Worm (Caenorhabditis elegans) whole organism, L2 larva: ENCODE measurements around the gene M03C11.6.

Source experiments
- C34F6.9 ChIP-seq: fragments of 150-350 bp; optimal IDR thresholded peaks from 2 replicates; lab custom pipeline; 2014; ENCODE audit warnings: missing biosample characterization, missing genetic modification characterization
- F13H6.1 ChIP-seq: sonication (generic microtip); optimal IDR thresholded peaks from 2 replicates; lab custom pipeline; 2016; ENCODE audit warnings: missing genetic modification characterization, missing compliant biosample characterization
- ZK546.5 ChIP-seq: sonication (generic microtip); optimal IDR thresholded peaks from 2 replicates; lab custom pipeline; 2017; ENCODE audit warnings: missing biosample characterization, missing genetic modification characterization
- crh-2 ChIP-seq: sonication (generic microtip); optimal IDR thresholded peaks from 2 replicates; lab custom pipeline; 2017; ENCODE audit warnings: missing biosample characterization, missing genetic modification characterization
- dmd-4 ChIP-seq: sonication (generic microtip); optimal IDR thresholded peaks from 2 replicates; lab custom pipeline; 2017; ENCODE audit warnings: missing biosample characterization, missing genetic modification characterization
- elt-3 ChIP-seq: sonication (generic microtip); optimal IDR thresholded peaks from 2 replicates; lab custom pipeline; 2017; ENCODE audit warnings: missing biosample characterization, missing genetic modification characterization
- fos-1 ChIP-seq: fragments of 150-350 bp; optimal IDR thresholded peaks from 2 replicates; lab custom pipeline; 2014; ENCODE audit warnings: missing biosample characterization, missing genetic modification characterization
- gmeb-1 ChIP-seq: fragments of 150-350 bp; optimal IDR thresholded peaks from 2 replicates; lab custom pipeline; 2014; ENCODE audit warnings: missing biosample characterization, missing genetic modification characterization
- lin-11 ChIP-seq: fragments of 150-350 bp; sonication (generic microtip); optimal IDR thresholded peaks from 2 replicates; lab custom pipeline; 2014; ENCODE audit warnings: missing biosample characterization, missing genetic modification characterization, inconsistent platforms, mixed read lengths
- lin-13 ChIP-seq: fragments of 150-350 bp; optimal IDR thresholded peaks from 2 replicates; lab custom pipeline; 2014; ENCODE audit warnings: missing biosample characterization, missing genetic modification reagents, missing genetic modification characterization
- lin-39 ChIP-seq: fragments of 150-350 bp; optimal IDR thresholded peaks from 2 replicates; lab custom pipeline; 2014; ENCODE audit warnings: missing biosample characterization, missing genetic modification reagents, missing genetic modification characterization
- mab-5 ChIP-seq: fragments of 150-350 bp; optimal IDR thresholded peaks from 2 replicates; lab custom pipeline; 2014; ENCODE audit warnings: missing biosample characterization, missing genetic modification characterization
- mbf-1 ChIP-seq: sonication (generic microtip); optimal IDR thresholded peaks from 2 replicates; lab custom pipeline; 2017; ENCODE audit warnings: missing biosample characterization, missing genetic modification characterization
- nhr-10 ChIP-seq: sonication (generic microtip); optimal IDR thresholded peaks from 2 replicates; lab custom pipeline; 2017; ENCODE audit warnings: missing biosample characterization, missing genetic modification characterization
- nhr-11 ChIP-seq: fragments of 150-350 bp; optimal IDR thresholded peaks from 2 replicates; lab custom pipeline; 2014; ENCODE audit warnings: missing biosample characterization, missing genetic modification characterization
- nhr-12 ChIP-seq: fragments of 150-350 bp; optimal IDR thresholded peaks from 2 replicates; lab custom pipeline; 2014; ENCODE audit warnings: missing biosample characterization, missing genetic modification characterization
- nhr-21 ChIP-seq: fragments of 150-350 bp; optimal IDR thresholded peaks from 2 replicates; lab custom pipeline; 2014; ENCODE audit warnings: missing biosample characterization, missing genetic modification characterization
- nhr-23 ChIP-seq: fragments of 150-350 bp; optimal IDR thresholded peaks from 2 replicates; lab custom pipeline; 2014; ENCODE audit warnings: missing biosample characterization, missing genetic modification reagents, missing genetic modification characterization
- nhr-237 ChIP-seq: fragments of 150-350 bp; optimal IDR thresholded peaks from 2 replicates; lab custom pipeline; 2014; ENCODE audit warnings: missing biosample characterization, missing genetic modification characterization
- nhr-25 ChIP-seq: fragments of 150-350 bp; sonication (generic microtip); optimal IDR thresholded peaks from 3 replicates; lab custom pipeline; 2014; ENCODE audit warnings: missing biosample characterization, missing genetic modification characterization
- nhr-6 ChIP-seq: fragments of 150-350 bp; optimal IDR thresholded peaks from 2 replicates; lab custom pipeline; 2014; ENCODE audit warnings: missing biosample characterization, missing genetic modification characterization
- peb-1 ChIP-seq: fragments of 150-350 bp; optimal IDR thresholded peaks from 2 replicates; lab custom pipeline; 2014; ENCODE audit warnings: missing biosample characterization, missing genetic modification characterization
- sma-3 ChIP-seq: sonication (generic microtip); optimal IDR thresholded peaks from 2 replicates; lab custom pipeline; 2016; ENCODE audit warnings: missing genetic modification reagents, missing genetic modification characterization, missing compliant biosample characterization
- sma-9 ChIP-seq, 2 experiments: fragments of 150-350 bp in 1 of 2; sonication (generic microtip) in 1 of 2; optimal IDR thresholded peaks; 2 replicates each; lab custom pipeline; 2014 to 2016; ENCODE audit warnings: missing genetic modification characterization in 2 of 2, mild to moderate bottlenecking in 1 of 2, missing biosample characterization in 1 of 2, missing compliant biosample characterization in 1 of 2, missing genetic modification reagents in 1 of 2, moderate library complexity in 1 of 2
- unc-39 ChIP-seq: fragments of 150-350 bp; optimal IDR thresholded peaks from 2 replicates; lab custom pipeline; 2014; ENCODE audit warnings: missing biosample characterization, missing genetic modification characterization
- unc-55 ChIP-seq: fragments of 150-350 bp; sonication (generic microtip); optimal IDR thresholded peaks from 3 replicates; lab custom pipeline; 2014; ENCODE audit warnings: missing biosample characterization, missing genetic modification reagents, missing genetic modification characterization
- unc-62 ChIP-seq: fragments of 150-350 bp; optimal IDR thresholded peaks from 2 replicates; lab custom pipeline; 2014; ENCODE audit warnings: missing biosample characterization, missing genetic modification reagents, missing genetic modification characterization
- ztf-1 ChIP-seq: fragments of 200-800 bp; sonication (Bioruptor generic); conservative IDR thresholded peaks from 2 replicates; pipeline ENCODE4 v1.3.6; 2022; ENCODE audit warnings: missing genetic modification characterization, missing compliant biosample characterization
- ztf-11 ChIP-seq: sonication (generic microtip); optimal IDR thresholded peaks from 2 replicates; lab custom pipeline; 2017; ENCODE audit warnings: missing biosample characterization, missing genetic modification characterization

M03C11.6 gene

DNA sequence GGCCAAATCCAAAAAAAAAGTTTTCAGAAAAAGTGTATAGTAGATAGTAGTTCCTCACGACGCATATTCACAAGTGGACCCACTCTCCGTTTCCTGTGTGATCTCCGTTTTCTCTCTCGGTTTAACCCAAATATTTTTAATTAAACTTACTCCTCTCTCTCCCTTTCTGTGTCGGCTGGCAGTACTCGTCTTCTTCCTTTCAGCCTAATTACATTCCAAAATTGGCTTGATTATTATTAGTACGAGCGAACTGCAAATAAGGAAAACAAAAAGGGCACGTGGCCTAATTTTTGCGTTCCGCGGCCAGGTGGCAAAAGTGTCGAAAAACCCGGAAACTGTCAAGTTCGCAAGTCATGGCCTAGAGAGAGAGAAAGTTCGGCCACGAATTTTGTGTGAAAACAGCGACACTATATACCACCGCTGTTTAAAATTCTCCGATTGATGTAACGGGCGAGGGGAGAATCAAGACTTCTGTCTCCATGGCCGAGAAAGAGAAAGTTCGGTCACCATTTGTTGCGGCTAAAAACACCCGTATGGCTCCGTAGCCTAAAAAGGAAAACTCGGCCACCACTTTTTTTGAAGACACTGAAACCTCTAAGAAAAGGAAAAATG, 26.8 kb downstream of the M03C11.6 start:
- no peak for TF ChIP-seq nhr-21 (tag; lab: Kevin White, UChicago)
- TF ChIP-seq crh-2 (tag; lab: Kevin White, UChicago) = no peak
- no peak for TF ChIP-seq F13H6.1 (tag; lab: Kevin White, UChicago)
- TF ChIP-seq nhr-25 (tag; lab: Kevin White, UChicago) = no peak
- no peak for TF ChIP-seq ztf-1
- no peak for TF ChIP-seq sma-9 (GFP tag; optimal IDR thresholded peaks at IDR 0.05; lab: Kevin White, UChicago)
- no peak for TF ChIP-seq sma-9 (tag; optimal IDR thresholded peaks at IDR 0.05; lab: Kevin White, UChicago)
- no peak for TF ChIP-seq lin-11 (tag; lab: Kevin White, UChicago)

DNA sequence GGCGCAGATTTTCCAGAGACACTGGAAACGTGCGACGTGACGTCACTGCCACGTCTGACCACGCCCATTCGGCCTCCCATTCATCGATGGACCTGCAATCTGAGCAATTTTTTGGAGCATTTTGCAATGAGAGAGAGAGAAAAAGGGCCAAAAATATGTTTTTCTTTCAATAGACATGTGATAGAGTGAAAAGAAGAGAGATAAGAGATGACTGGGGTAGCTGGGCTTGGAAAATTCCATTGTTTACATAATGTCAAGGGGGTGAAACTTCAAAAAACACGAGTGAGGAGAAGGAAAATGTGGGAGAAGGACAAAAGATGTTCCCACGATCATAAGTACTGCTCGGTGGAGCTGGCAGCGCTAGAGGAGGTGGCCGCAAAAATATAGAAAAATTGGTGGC, 27.8 kb downstream of the M03C11.6 start, which contains the start of gene M03C11.1:
Gene M03C11.1, minus strand, starts transcription at position 101 of the 400 bp plus-strand sequence.
- no peak for TF ChIP-seq unc-62 (GFP tag; lab: Kevin White, UChicago)
- no peak for TF ChIP-seq ZK546.5 (tag; lab: Kevin White, UChicago)
- no peak for TF ChIP-seq nhr-23
- no peak for TF ChIP-seq nhr-21 (tag; lab: Kevin White, UChicago)
- no peak for TF ChIP-seq peb-1 (tag; lab: Kevin White, UChicago)
- TF ChIP-seq gmeb-1 (tag; lab: Kevin White, UChicago) = no peak
- TF ChIP-seq unc-39 (tag; lab: Kevin White, UChicago) = no peak

DNA sequence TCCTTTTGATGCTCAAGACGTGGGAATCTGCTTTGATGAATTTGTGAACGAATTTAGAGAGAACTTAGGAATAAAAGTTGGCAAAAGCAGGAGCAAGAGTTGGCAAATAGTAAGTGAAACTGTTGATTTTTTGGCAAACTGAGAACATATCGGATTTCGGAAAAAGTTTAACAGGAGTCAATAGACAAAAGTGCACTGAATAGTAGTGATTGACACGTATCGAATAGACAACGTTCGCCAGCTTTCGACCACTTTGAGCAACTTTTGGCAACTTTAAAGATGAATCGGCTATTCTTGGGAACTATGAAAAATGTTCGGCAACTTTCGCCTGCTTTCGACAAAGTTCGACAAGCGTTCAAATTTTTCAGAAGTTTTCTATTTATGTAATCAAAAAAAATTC, 32.2 kb downstream of the M03C11.6 start, which contains the start of gene M03C11.9:
Gene M03C11.9, minus strand, starts transcription at position 101 of the 400 bp plus-strand sequence.
- TF ChIP-seq C34F6.9 (tag; lab: Kevin White, UChicago) = no peak

DNA sequence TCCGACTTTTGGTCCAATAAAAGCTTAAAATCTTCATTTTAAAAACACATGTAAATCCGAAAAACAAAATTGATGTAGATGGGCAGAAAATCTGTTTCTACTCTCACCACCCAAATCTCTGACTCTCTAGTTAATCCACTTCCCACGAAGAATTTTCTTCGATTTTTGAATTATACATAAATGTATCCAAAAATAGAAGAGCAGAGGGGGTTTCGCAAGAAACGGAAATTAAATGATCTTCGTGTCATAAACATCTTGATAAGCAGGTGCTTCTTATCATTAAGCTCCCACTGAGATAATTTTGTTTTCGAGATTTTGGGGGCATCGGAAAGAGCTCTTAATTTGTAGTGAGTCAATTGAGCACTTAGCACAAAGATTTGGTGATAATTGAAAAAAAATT, 34.2 kb downstream of the M03C11.6 start:
- no peak for TF ChIP-seq lin-13 (GFP tag; lab: Kevin White, UChicago)

DNA sequence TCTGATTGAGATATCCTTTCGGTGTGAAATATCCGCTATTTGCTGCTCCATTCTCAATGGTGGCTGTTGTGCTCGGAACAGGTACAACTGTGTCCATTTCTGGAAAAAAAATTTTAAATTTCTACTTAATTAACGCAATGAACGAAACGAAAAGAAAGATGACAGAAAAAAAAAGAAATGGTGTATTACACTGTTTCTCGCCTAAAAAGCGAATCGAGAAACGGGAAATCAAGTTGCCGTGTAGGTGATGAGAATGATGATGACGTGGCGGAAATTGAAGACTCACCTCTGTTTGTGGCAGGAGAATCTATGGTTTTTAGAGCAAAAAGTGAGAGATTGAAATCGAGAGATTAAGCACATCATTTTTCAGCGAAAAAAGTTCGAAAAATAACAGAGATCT, 37.3 kb downstream of the M03C11.6 start, which contains the start of gene C38H2.3:
Gene C38H2.3, minus strand, starts transcription at position 101 of the 400 bp plus-strand sequence.
- no peak for TF ChIP-seq nhr-11 (tag; lab: Kevin White, UChicago)
- no peak for TF ChIP-seq unc-39 (tag; lab: Kevin White, UChicago)
- no peak for TF ChIP-seq lin-13 (GFP tag; lab: Kevin White, UChicago)
- TF ChIP-seq unc-55 (GFP tag; lab: Kevin White, UChicago) = no peak
- TF ChIP-seq lin-39 (tag; lab: Kevin White, UChicago) = no peak

DNA sequence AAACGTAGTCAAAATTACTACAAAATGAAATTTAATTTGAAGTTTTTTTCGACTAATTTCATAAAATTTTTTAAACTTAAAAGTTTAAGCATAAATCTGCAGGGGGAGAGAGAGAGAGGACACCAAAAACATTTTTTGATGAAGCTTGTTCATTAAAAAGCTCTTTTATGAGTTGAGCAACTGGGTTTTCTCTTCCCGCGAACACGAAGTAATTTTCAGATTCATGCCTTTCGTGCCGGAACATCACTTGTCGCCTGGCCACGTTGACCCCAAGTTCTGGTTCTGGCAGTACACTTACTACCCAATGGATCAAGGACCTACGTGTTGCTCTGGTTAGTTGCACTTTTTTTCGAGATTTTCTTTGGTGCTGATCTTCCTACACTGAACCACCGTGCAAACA, 40.0 kb downstream of the M03C11.6 start:
- no peak for TF ChIP-seq nhr-25 (tag; lab: Kevin White, UChicago)
- TF ChIP-seq ztf-1 = no peak
- no peak for TF ChIP-seq nhr-12 (tag; lab: Kevin White, UChicago)
- TF ChIP-seq nhr-10 (tag; lab: Kevin White, UChicago) = no peak
- no peak for TF ChIP-seq unc-39 (tag; lab: Kevin White, UChicago)
- no peak for TF ChIP-seq fos-1 (tag; lab: Kevin White, UChicago)
- no peak for TF ChIP-seq elt-3
- no peak for TF ChIP-seq sma-3
- no peak for TF ChIP-seq dmd-4 (tag; lab: Kevin White, UChicago)
- no peak for TF ChIP-seq mab-5 (tag; lab: Kevin White, UChicago)
- TF ChIP-seq unc-62 (GFP tag; lab: Kevin White, UChicago) = no peak
- no peak for TF ChIP-seq nhr-6 (tag; lab: Kevin White, UChicago)
- no peak for TF ChIP-seq mbf-1 (tag; lab: Kevin White, UChicago)

DNA sequence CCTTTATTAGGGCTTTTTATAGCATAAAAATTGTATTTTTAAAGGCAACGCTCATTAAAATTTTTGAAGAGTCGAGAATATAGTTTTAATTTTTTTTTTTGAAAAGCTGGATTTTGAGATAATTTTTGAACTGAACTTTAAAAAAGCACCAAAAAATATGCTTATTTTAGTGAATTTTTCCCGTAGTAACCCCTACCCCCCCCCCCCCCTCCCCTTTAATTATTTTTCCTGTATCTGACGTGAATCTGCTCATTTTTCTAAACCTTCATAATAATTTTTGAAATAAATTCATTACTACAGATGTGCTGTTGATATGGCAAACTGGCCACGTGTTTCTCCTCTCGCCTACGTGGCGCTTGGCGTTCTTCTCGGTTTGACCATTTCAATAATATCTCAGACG, 42.3 kb downstream of the M03C11.6 start, which contains the start of gene C38H2.2:
Gene C38H2.2, plus strand, starts transcription at position 301 of the 400 bp plus-strand sequence.
- TF ChIP-seq nhr-237 (tag; lab: Kevin White, UChicago) (no peak), ZK546.5 (tag; lab: Kevin White, UChicago) (no peak), ztf-11 (tag; lab: Kevin White, UChicago) (no peak), C34F6.9 (tag; lab: Kevin White, UChicago) (no peak), nhr-25 (tag; lab: Kevin White, UChicago) (no peak)
